Worm (Caenorhabditis elegans): ENCODE results near the gene mps-2.
"Not testable (repeated sequence)": the region's sequence is repeated elsewhere in the genome, so short reads cannot be mapped to it uniquely, and the experiment has no call there.

mps-2 gene

ce11 chrII:312110-312509, at the start of gene mps-2:
TSS of gene mps-2 (minus strand) at chrII:312210.
- not testable (repeated sequence) for TF ChIP-seq F13C5.2, ets-7, aly-1 (tag; optimal IDR thresholded peaks at IDR 0.05)

- TF ChIP-seq tra-4 (tag; optimal IDR thresholded peaks at IDR 0.05) (no peak), ceh-36 (tag; optimal IDR thresholded peaks at IDR 0.05) (no peak), ets-7 (tag; optimal IDR thresholded peaks at IDR 0.05) (no peak), B0310.2 (tag; optimal IDR thresholded peaks at IDR 0.05) (no peak), tbx-37 (GFP tag; conservative IDR thresholded peaks at IDR 0.05) (no peak), ceh-13 (GFP tag; optimal IDR thresholded peaks at IDR 0.05) (no peak), hnd-1 (tag; optimal IDR thresholded peaks at IDR 0.05) (no peak), flt-1 (GFP tag; IDR thresholded peaks at IDR 0.05) (no peak), scrt-1 (GFP tag; IDR thresholded peaks at IDR 0.05) (no peak)
Observed at ce11 chrII:356969-357368, 45.0 kb upstream of the mps-2 start, which contains the start of gene dmsr-4. TSS of gene dmsr-4 (minus strand) at chrII:357069.

- TF ChIP-seq sea-1 (GFP tag; conservative IDR thresholded peaks at IDR 0.05), result no peak
- no peak for TF ChIP-seq hnd-1 (tag; optimal IDR thresholded peaks at IDR 0.05)
- TF ChIP-seq flt-1 (GFP tag; IDR thresholded peaks at IDR 0.05), result no peak
- no peak for TF ChIP-seq pes-1 (GFP tag; IDR thresholded peaks at IDR 0.05)
- TF ChIP-seq tbx-11 (GFP tag; IDR thresholded peaks at IDR 0.05), result no peak
- TF ChIP-seq ceh-36 (tag; optimal IDR thresholded peaks at IDR 0.05), result no peak
- no peak for TF ChIP-seq F13C5.2 (tag; optimal IDR thresholded peaks at IDR 0.05)
- no peak for TF ChIP-seq aly-1 (tag; optimal IDR thresholded peaks at IDR 0.05)
- no peak for TF ChIP-seq B0310.2 (tag; optimal IDR thresholded peaks at IDR 0.05)
- TF ChIP-seq ama-1 (optimal IDR thresholded peaks at IDR 0.05), result no peak
Observed at ce11 chrII:354494-354893, 42.5 kb upstream of the mps-2 start.

- no peak for TF ChIP-seq F13C5.2 (tag; optimal IDR thresholded peaks at IDR 0.05)
- no peak for TF ChIP-seq hmbx-1 (tag; optimal IDR thresholded peaks at IDR 0.05)
- no peak for TF ChIP-seq tra-4 (tag; optimal IDR thresholded peaks at IDR 0.05)
Observed at ce11 chrII:349749-350148, 37.7 kb upstream of the mps-2 start.

DNA sequence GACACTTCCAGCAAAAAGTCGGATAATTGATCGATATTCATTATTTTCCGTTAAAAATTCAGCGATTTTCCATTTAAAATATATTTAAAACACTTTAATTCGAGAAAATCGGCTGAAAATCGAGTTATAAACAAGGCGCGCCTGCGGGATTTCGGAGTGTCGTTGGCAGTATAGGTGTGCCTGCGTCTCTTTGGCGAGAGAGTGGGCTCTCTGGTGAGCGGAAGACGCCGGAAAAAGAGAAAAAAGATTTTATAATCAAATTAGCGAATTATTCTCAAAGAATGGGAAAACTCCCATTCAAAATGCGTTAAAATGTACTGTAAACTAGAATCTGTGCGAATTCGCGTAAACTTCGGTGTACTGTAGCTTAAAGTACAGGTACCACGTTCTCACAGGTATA, 35.7 kb upstream of the mps-2 start, which contains the start of gene D1069.3:
TSS of gene D1069.3 (minus strand) at position 158 of the 400 bp plus-strand sequence.
- peak; percentile 19 for TF ChIP-seq F13C5.2 (tag; optimal IDR thresholded peaks at IDR 0.05)
- TF ChIP-seq tbx-37 (GFP tag; conservative IDR thresholded peaks at IDR 0.05), result no peak
- TF ChIP-seq ceh-13 (GFP tag; optimal IDR thresholded peaks at IDR 0.05), result no peak
- TF ChIP-seq ets-7 (tag; optimal IDR thresholded peaks at IDR 0.05), result no peak

DNA sequence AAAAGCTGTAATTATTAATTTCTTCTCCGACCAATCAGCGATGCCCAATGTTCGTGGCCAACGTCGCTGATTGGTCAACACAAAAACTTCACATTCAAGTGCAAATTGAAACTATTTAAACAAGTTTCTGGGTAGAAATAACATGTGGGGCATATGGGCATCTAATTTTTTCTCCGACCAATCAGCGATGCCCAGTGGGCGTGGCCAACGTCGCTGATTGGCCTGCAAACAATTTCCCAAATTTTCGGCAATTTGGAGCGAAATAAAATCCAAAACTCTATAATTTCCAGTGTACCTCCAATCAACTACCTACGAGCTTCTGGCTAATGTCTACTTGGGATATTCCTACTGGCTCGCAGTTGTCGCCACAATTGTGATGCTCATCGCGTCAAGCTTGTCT, 29.3 kb upstream of the mps-2 start:
- no peak for TF ChIP-seq ceh-36 (tag; optimal IDR thresholded peaks at IDR 0.05)
- TF ChIP-seq F13C5.2 (tag; optimal IDR thresholded peaks at IDR 0.05), result no peak
- no peak for TF ChIP-seq B0310.2 (tag; optimal IDR thresholded peaks at IDR 0.05)
- TF ChIP-seq ama-1 (optimal IDR thresholded peaks at IDR 0.05), result no peak
- no peak for TF ChIP-seq pes-1 (GFP tag; IDR thresholded peaks at IDR 0.05)
- no peak for TF ChIP-seq tbx-11 (GFP tag; IDR thresholded peaks at IDR 0.05)
- no peak for TF ChIP-seq scrt-1 (GFP tag; IDR thresholded peaks at IDR 0.05)
- TF ChIP-seq sea-1 (GFP tag; conservative IDR thresholded peaks at IDR 0.05), result no peak
- no peak for TF ChIP-seq aly-1 (tag; optimal IDR thresholded peaks at IDR 0.05)
- TF ChIP-seq ets-7 (tag; optimal IDR thresholded peaks at IDR 0.05), result no peak
- no peak for TF ChIP-seq hmg-4 (GFP tag; optimal IDR thresholded peaks at IDR 0.05)
- no peak for TF ChIP-seq ceh-13 (GFP tag; optimal IDR thresholded peaks at IDR 0.05)
- no peak for TF ChIP-seq hnd-1 (tag; optimal IDR thresholded peaks at IDR 0.05)
- no peak for TF ChIP-seq tra-4 (tag; optimal IDR thresholded peaks at IDR 0.05)
- no peak for TF ChIP-seq tbx-37 (GFP tag; conservative IDR thresholded peaks at IDR 0.05)

DNA sequence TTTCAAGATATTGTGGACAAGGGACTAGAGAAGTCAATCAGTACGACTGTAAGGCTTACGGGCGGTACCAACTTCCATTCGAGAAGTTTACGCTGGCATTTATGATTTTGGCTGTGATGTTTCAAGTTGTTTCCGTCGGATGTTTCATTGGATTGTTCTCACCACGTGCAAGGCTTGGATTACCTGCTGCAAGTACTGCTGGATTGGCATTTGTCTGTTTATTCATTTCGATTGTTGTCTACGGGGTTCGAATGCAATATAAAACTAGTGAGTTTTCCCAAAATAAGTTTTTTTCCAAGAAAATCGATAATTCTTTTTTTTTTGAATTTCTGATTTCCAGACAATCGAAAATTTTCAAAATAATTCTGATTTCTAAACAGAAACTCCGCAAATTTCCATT, 28.7 kb upstream of the mps-2 start:
- TF ChIP-seq sea-1 (GFP tag; conservative IDR thresholded peaks at IDR 0.05) (no peak), ceh-13 (GFP tag; optimal IDR thresholded peaks at IDR 0.05) (no peak), F13C5.2 (tag; optimal IDR thresholded peaks at IDR 0.05) (no peak), tra-4 (tag; optimal IDR thresholded peaks at IDR 0.05) (no peak), scrt-1 (GFP tag; IDR thresholded peaks at IDR 0.05) (no peak), aly-1 (tag; optimal IDR thresholded peaks at IDR 0.05) (no peak), tbx-37 (GFP tag; conservative IDR thresholded peaks at IDR 0.05) (no peak), hmbx-1 (tag; optimal IDR thresholded peaks at IDR 0.05) (no peak), B0310.2 (tag; optimal IDR thresholded peaks at IDR 0.05) (no peak), flt-1 (GFP tag; IDR thresholded peaks at IDR 0.05) (no peak), pes-1 (GFP tag; IDR thresholded peaks at IDR 0.05) (no peak), tbx-11 (GFP tag; IDR thresholded peaks at IDR 0.05) (no peak), ceh-36 (tag; optimal IDR thresholded peaks at IDR 0.05) (no peak), ama-1 (optimal IDR thresholded peaks at IDR 0.05) (no peak), ets-7 (tag; optimal IDR thresholded peaks at IDR 0.05) (no peak), hnd-1 (tag; optimal IDR thresholded peaks at IDR 0.05) (no peak), hmg-4 (GFP tag; optimal IDR thresholded peaks at IDR 0.05) (no peak)

ce11 chrII:340224-340623, 28.2 kb upstream of the mps-2 start, which contains the start of gene clc-31:
TSS of gene clc-31 (plus strand) at chrII:340524.
- no peak for TF ChIP-seq hmbx-1 (tag; optimal IDR thresholded peaks at IDR 0.05)
- no peak for TF ChIP-seq aly-1 (tag; optimal IDR thresholded peaks at IDR 0.05)
- no peak for TF ChIP-seq B0310.2 (tag; optimal IDR thresholded peaks at IDR 0.05)
- TF ChIP-seq scrt-1 (GFP tag; IDR thresholded peaks at IDR 0.05), result no peak
- no peak for TF ChIP-seq hmg-4 (GFP tag; optimal IDR thresholded peaks at IDR 0.05)
- TF ChIP-seq tra-4 (tag; optimal IDR thresholded peaks at IDR 0.05), result no peak
- no peak for TF ChIP-seq F13C5.2 (tag; optimal IDR thresholded peaks at IDR 0.05)
- no peak for TF ChIP-seq flt-1 (GFP tag; IDR thresholded peaks at IDR 0.05)
- TF ChIP-seq tbx-11 (GFP tag; IDR thresholded peaks at IDR 0.05), result no peak
- no peak for TF ChIP-seq sea-1 (GFP tag; conservative IDR thresholded peaks at IDR 0.05)
- TF ChIP-seq tbx-37 (GFP tag; conservative IDR thresholded peaks at IDR 0.05), result no peak
- no peak for TF ChIP-seq ama-1 (optimal IDR thresholded peaks at IDR 0.05)
- TF ChIP-seq ceh-13 (GFP tag; optimal IDR thresholded peaks at IDR 0.05), result no peak
- TF ChIP-seq ets-7 (tag; optimal IDR thresholded peaks at IDR 0.05), result no peak
- no peak for TF ChIP-seq ceh-36 (tag; optimal IDR thresholded peaks at IDR 0.05)
- TF ChIP-seq pes-1 (GFP tag; IDR thresholded peaks at IDR 0.05), result no peak
- no peak for TF ChIP-seq hnd-1 (tag; optimal IDR thresholded peaks at IDR 0.05)
